Worm (Caenorhabditis elegans) whole organism, L3 larva: ENCODE data around the gene W02D7.11.

Experiments used
- elt-3 ChIP-seq, 3 experiments: fragments of 150-350 bp in 1 of 3; sonication (generic microtip) in 2 of 3; optimal IDR thresholded peaks; 2 replicates in 2 of 3; 4 replicates in 1 of 3; lab custom pipeline; 2014 to 2017; ENCODE audit warnings: missing biosample characterization in 3 of 3, missing genetic modification characterization in 3 of 3
- nhr-237 ChIP-seq: fragments of 150-350 bp; optimal IDR thresholded peaks from 2 replicates; lab custom pipeline; 2014; ENCODE audit warnings: missing biosample characterization, missing genetic modification characterization

ce11 chrV:8282933-8283332 lies 21.4 kb downstream of the W02D7.11 start:
- TF ChIP-seq nhr-237 (tag; lab: Kevin White, UChicago) (no peak), elt-3 (tag; optimal IDR thresholded peaks at IDR 0.05; lab: Kevin White, UChicago) (no peak)
